Fruit fly (Drosophila melanogaster): ENCODE data around the gene CG13048.

- TF ChIP-seq CG32121 (GFP tag; IDR thresholded peaks at IDR 0.05): no peak
- TF ChIP-seq CG8159 (tag; optimal IDR thresholded peaks at IDR 0.05): no peak
- no peak for TF ChIP-seq Pif1A (GFP tag; optimal IDR thresholded peaks at IDR 0.05)
- TF ChIP-seq Ets98B (GFP tag; IDR thresholded peaks at IDR 0.05): no peak
- TF ChIP-seq fd96Ca (GFP tag; IDR thresholded peaks at IDR 0.05): no peak
- no peak for TF ChIP-seq CG13204 (GFP tag; optimal IDR thresholded peaks at IDR 0.05)
- TF ChIP-seq CG4496 (GFP tag; IDR thresholded peaks at IDR 0.05): no peak
- TF ChIP-seq EcR (GFP tag; optimal IDR thresholded peaks at IDR 0.05): peak; percentile 13
- TF ChIP-seq CG8301 (tag; optimal IDR thresholded peaks at IDR 0.05): no peak
- no peak for TF ChIP-seq Pif1B (GFP tag; optimal IDR thresholded peaks at IDR 0.05)
- TF ChIP-seq CG15710 (tag; optimal IDR thresholded peaks at IDR 0.05): no peak
- no peak for TF ChIP-seq CG12605 (GFP tag; IDR thresholded peaks at IDR 0.05)
- no peak for TF ChIP-seq rn (GFP tag; IDR thresholded peaks at IDR 0.05)
- no peak for TF ChIP-seq D1 (tag; optimal IDR thresholded peaks at IDR 0.05)
These were observed 11.3 kb downstream of the CG13048 start, which contains the start of gene CG13066 for dm6 chr3L:16272338-16272959.
